Fruit fly (Drosophila melanogaster) whole organism, embryonic: Measurements from ENCODE around the gene CG2865.

Source experiments
- ATbp ChIP-seq: fragments of 200-800 bp; sonication (Bioruptor generic); optimal IDR thresholded peaks from 2 replicates; lab custom pipeline; 2017; ENCODE audit warnings: missing biosample characterization, mild to moderate bottlenecking, missing genetic modification characterization, missing genetic modification reagents
- Bgb ChIP-seq: fragments of 200-800 bp; sonication (Bioruptor generic); IDR thresholded peaks from 2 replicates; pipeline ENCODE4 v1.3.6; 2022; ENCODE audit warnings: missing biosample characterization, missing genetic modification characterization; ENCODE audit not compliant: partially characterized antibody
- CG10267 ChIP-seq: fragments of 200-800 bp; sonication (Bioruptor generic); optimal IDR thresholded peaks from 2 replicates; lab custom pipeline; 2018; ENCODE audit warnings: missing biosample characterization, mild to moderate bottlenecking, missing genetic modification characterization, moderate library complexity
- CG10462 ChIP-seq: fragments of 200-800 bp; sonication (Bioruptor generic); optimal IDR thresholded peaks from 2 replicates; lab custom pipeline; 2016; ENCODE audit warnings: missing biosample characterization, missing genetic modification characterization
- CG12744 ChIP-seq: fragments of 200-800 bp; sonication (Bioruptor generic); optimal IDR thresholded peaks from 2 replicates; lab custom pipeline; 2016; ENCODE audit warnings: missing biosample characterization, missing genetic modification characterization
- CG14441 ChIP-seq: fragments of 200-800 bp; sonication (Bioruptor generic); IDR thresholded peaks from 2 replicates; pipeline ENCODE4 v1.3.6; 2022; ENCODE audit warnings: missing biosample characterization, missing genetic modification characterization
- CG14667 ChIP-seq: fragments of 200-800 bp; sonication (Bioruptor generic); IDR thresholded peaks from 2 replicates; pipeline ENCODE4 v1.3.6; 2022; ENCODE audit warnings: missing biosample characterization, missing genetic modification characterization
- CG1529 ChIP-seq: fragments of 200-800 bp; sonication (Bioruptor generic); optimal IDR thresholded peaks from 3 replicates; lab custom pipeline; 2018; ENCODE audit warnings: missing biosample characterization, missing genetic modification characterization
- CG1602 ChIP-seq: fragments of 200-800 bp; sonication (Bioruptor generic); optimal IDR thresholded peaks from 3 replicates; lab custom pipeline; 2016; ENCODE audit warnings: missing biosample characterization, missing genetic modification characterization
- CG2120 ChIP-seq: fragments of 200-800 bp; sonication (Bioruptor generic); optimal IDR thresholded peaks from 3 replicates; lab custom pipeline; 2016; ENCODE audit warnings: missing biosample characterization, missing genetic modification characterization
- CG2889 ChIP-seq: fragments of 200-800 bp; sonication (Bioruptor generic); IDR thresholded peaks from 3 replicates; pipeline ENCODE4 v1.3.6; 2022; ENCODE audit warnings: missing biosample characterization, missing genetic modification characterization
- CG34422 ChIP-seq: fragments of 200-800 bp; sonication (Bioruptor generic); IDR thresholded peaks from 3 replicates; pipeline ENCODE4 v1.3.6; 2022; ENCODE audit warnings: missing biosample characterization, missing genetic modification characterization
- CG6791 ChIP-seq: fragments of 200-800 bp; sonication (Bioruptor generic); IDR thresholded peaks from 3 replicates; pipeline ENCODE4 v1.3.6; 2022; ENCODE audit warnings: missing biosample characterization, missing genetic modification characterization; ENCODE audit not compliant: partially characterized antibody
- CG6854 ChIP-seq: fragments of 200-800 bp; sonication (Bioruptor generic); optimal IDR thresholded peaks from 3 replicates; lab custom pipeline; 2017; ENCODE audit warnings: missing biosample characterization, mild to moderate bottlenecking, missing genetic modification characterization
- CG7745 ChIP-seq: fragments of 200-800 bp; sonication (Bioruptor generic); optimal IDR thresholded peaks from 2 replicates; lab custom pipeline; 2018; ENCODE audit warnings: missing biosample characterization, mild to moderate bottlenecking, missing genetic modification characterization, moderate library complexity
- CG7963 ChIP-seq: fragments of 200-800 bp; sonication (Bioruptor generic); IDR thresholded peaks from 3 replicates; pipeline ENCODE4 v1.3.6; 2022; ENCODE audit warnings: missing biosample characterization, missing genetic modification characterization; ENCODE audit not compliant: partially characterized antibody
- CG7987 ChIP-seq: fragments of 200-800 bp; sonication (Bioruptor generic); optimal IDR thresholded peaks from 2 replicates; lab custom pipeline; 2018; ENCODE audit warnings: missing biosample characterization, mild to moderate bottlenecking, missing genetic modification characterization, moderate library complexity
- CHES-1-like ChIP-seq: fragments of 200-800 bp; sonication (Bioruptor generic); optimal IDR thresholded peaks from 2 replicates; lab custom pipeline; 2016; ENCODE audit warnings: missing biosample characterization, missing genetic modification characterization
- Fer2 ChIP-seq: fragments of 200-800 bp; sonication (Bioruptor generic); optimal IDR thresholded peaks from 2 replicates; lab custom pipeline; 2018; ENCODE audit warnings: missing biosample characterization, mild to moderate bottlenecking, missing genetic modification characterization, moderate library complexity
- HHEX ChIP-seq: fragments of 200-800 bp; sonication (Bioruptor generic); optimal IDR thresholded peaks from 3 replicates; lab custom pipeline; 2017; ENCODE audit warnings: missing biosample characterization, mild to moderate bottlenecking, missing genetic modification characterization, missing genetic modification reagents
- Lim3 ChIP-seq: fragments of 200-800 bp; sonication (Bioruptor generic); IDR thresholded peaks from 2 replicates; pipeline ENCODE4 v1.3.6; 2022; ENCODE audit warnings: missing biosample characterization, missing genetic modification characterization
- Lpt ChIP-seq: fragments of >200 bp; optimal IDR thresholded peaks from 2 replicates; lab custom pipeline; 2018; ENCODE audit warnings: missing biosample characterization, missing genetic modification characterization
- Pdp1 ChIP-seq, 2 experiments: fragments of 200-800 bp; sonication (Bioruptor generic); optimal IDR thresholded peaks; 3 replicates each; lab custom pipeline; 2016; ENCODE audit warnings: missing biosample characterization in 2 of 2, missing genetic modification characterization in 2 of 2, mild to moderate bottlenecking in 1 of 2, moderate library complexity in 1 of 2
- Rfx ChIP-seq: fragments of 200-800 bp; sonication (Bioruptor generic); IDR thresholded peaks from 2 replicates; pipeline ENCODE4 v1.3.6; 2022; ENCODE audit warnings: missing biosample characterization, missing genetic modification characterization
- Stat92E ChIP-seq, 3 experiments: fragments of >200 bp in 2 of 3; fragments of 200-800 bp in 1 of 3; sonication (Bioruptor generic) in 1 of 3; optimal IDR thresholded peaks; 2 replicates each; lab custom pipeline; 2017 to 2019; ENCODE audit warnings: missing biosample characterization in 3 of 3, missing genetic modification characterization in 3 of 3, mild to moderate bottlenecking in 1 of 3, moderate library complexity in 1 of 3
- Usf ChIP-seq: fragments of 200-800 bp; sonication (Bioruptor generic); optimal IDR thresholded peaks from 2 replicates; lab custom pipeline; 2017; ENCODE audit warnings: missing genotype, missing biosample characterization, missing genetic modification characterization
- Xrp1 ChIP-seq: fragments of 200-800 bp; sonication (Bioruptor generic); IDR thresholded peaks from 2 replicates; pipeline ENCODE4 v1.3.6; 2022; ENCODE audit warnings: missing biosample characterization, missing genetic modification characterization
- bcd ChIP-seq: fragments of 200-800 bp; sonication (Bioruptor generic); optimal IDR thresholded peaks from 2 replicates; lab custom pipeline; 2017; ENCODE audit warnings: missing biosample characterization, mild to moderate bottlenecking, missing genetic modification characterization
- dmrt99B ChIP-seq: fragments of 200-800 bp; sonication (Bioruptor generic); optimal IDR thresholded peaks from 2 replicates; lab custom pipeline; 2018; ENCODE audit warnings: missing biosample characterization, mild to moderate bottlenecking, missing genetic modification characterization, moderate library complexity
- fu2 ChIP-seq: fragments of 200-800 bp; sonication (Bioruptor generic); optimal IDR thresholded peaks from 2 replicates; lab custom pipeline; 2016; ENCODE audit warnings: missing biosample characterization, missing genetic modification characterization
- gt ChIP-seq: fragments of 200-800 bp; sonication (Bioruptor generic); IDR thresholded peaks from 2 replicates; pipeline ENCODE4 v1.3.6; 2022; ENCODE audit warnings: missing biosample characterization, missing genetic modification characterization
- hth ChIP-seq: fragments of >200 bp; optimal IDR thresholded peaks from 2 replicates; lab custom pipeline; 2017; ENCODE audit warnings: inconsistent platforms
- lilli ChIP-seq: fragments of 200-800 bp; sonication (Bioruptor generic); optimal IDR thresholded peaks from 3 replicates; lab custom pipeline; 2016; ENCODE audit warnings: missing biosample characterization, missing genetic modification characterization
- mld ChIP-seq: fragments of 200-800 bp; sonication (Bioruptor generic); IDR thresholded peaks from 3 replicates; pipeline ENCODE4 v1.3.6; 2022; ENCODE audit warnings: missing biosample characterization, missing genetic modification characterization; ENCODE audit not compliant: partially characterized antibody
- oc ChIP-seq: fragments of 200-800 bp; sonication (Bioruptor generic); optimal IDR thresholded peaks from 2 replicates; lab custom pipeline; 2018; ENCODE audit warnings: missing biosample characterization, mild to moderate bottlenecking, missing genetic modification characterization, moderate library complexity
- onecut ChIP-seq: fragments of 200-800 bp; sonication (Bioruptor generic); IDR thresholded peaks from 2 replicates; pipeline ENCODE4 v1.3.6; 2022; ENCODE audit warnings: missing biosample characterization, missing genetic modification characterization
- org-1 ChIP-seq: fragments of 200-800 bp; sonication (Bioruptor generic); optimal IDR thresholded peaks from 2 replicates; lab custom pipeline; 2017; ENCODE audit warnings: missing biosample characterization, missing genetic modification characterization
- p53 ChIP-seq: fragments of 200-800 bp; sonication (Bioruptor generic); optimal IDR thresholded peaks from 2 replicates; lab custom pipeline; 2016; ENCODE audit warnings: missing biosample characterization, missing genetic modification characterization
- psq ChIP-seq: fragments of 200-800 bp; sonication (Bioruptor generic); optimal IDR thresholded peaks from 2 replicates; lab custom pipeline; 2017; ENCODE audit warnings: missing biosample characterization, missing genetic modification characterization
- ranshi ChIP-seq: fragments of 200-800 bp; sonication (Bioruptor generic); IDR thresholded peaks from 2 replicates; pipeline ENCODE4 v1.3.6; 2022; ENCODE audit warnings: missing biosample characterization, missing genetic modification characterization
- sc ChIP-seq, 3 experiments: fragments of >200 bp in 2 of 3; fragments of 200-800 bp in 1 of 3; sonication (Bioruptor generic) in 1 of 3; optimal IDR thresholded peaks; 2 replicates in 2 of 3; 3 replicates in 1 of 3; lab custom pipeline; 2017; ENCODE audit warnings: mild to moderate bottlenecking in 1 of 3, missing biosample characterization in 1 of 3, missing genetic modification characterization in 1 of 3, missing genetic modification reagents in 1 of 3
- sd ChIP-seq: fragments of 200-800 bp; sonication (Bioruptor generic); optimal IDR thresholded peaks from 3 replicates; lab custom pipeline; 2018; ENCODE audit warnings: missing biosample characterization, mild to moderate bottlenecking, missing genetic modification characterization, moderate library complexity
- sens ChIP-seq: fragments of 200-800 bp; sonication (Bioruptor generic); peaks from one replicate; lab custom pipeline; 2016; ENCODE audit warnings: missing biosample characterization, missing genetic modification characterization
- sens-2 ChIP-seq: fragments of 200-800 bp; sonication (Bioruptor generic); IDR thresholded peaks from 2 replicates; pipeline ENCODE4 v1.3.6; 2022; ENCODE audit warnings: missing biosample characterization, missing genetic modification characterization
- ssp ChIP-seq: fragments of 200-800 bp; sonication (Bioruptor generic); IDR thresholded peaks from 2 replicates; pipeline ENCODE4 v1.3.6; 2022; ENCODE audit warnings: missing biosample characterization, missing genetic modification characterization
- tll ChIP-seq, 2 experiments: fragments of 200-800 bp in 1 of 2; fragments of >200 bp in 1 of 2; sonication (Bioruptor generic) in 1 of 2; optimal IDR thresholded peaks; 2 replicates each; lab custom pipeline; 2017 to 2019; ENCODE audit warnings: missing biosample characterization in 2 of 2, missing genetic modification characterization in 2 of 2, mild to moderate bottlenecking in 1 of 2, moderate library complexity in 1 of 2
- unc-4 ChIP-seq: fragments of 200-800 bp; sonication (Bioruptor generic); IDR thresholded peaks from 2 replicates; pipeline ENCODE4 v1.3.6; 2022; ENCODE audit warnings: missing biosample characterization, missing genetic modification characterization; ENCODE audit not compliant: partially characterized antibody
- unpg ChIP-seq: fragments of 200-800 bp; sonication (Bioruptor generic); optimal IDR thresholded peaks from 3 replicates; lab custom pipeline; 2018; ENCODE audit warnings: missing biosample characterization, mild to moderate bottlenecking, missing genetic modification characterization, moderate library complexity
- zen ChIP-seq: fragments of 200-800 bp; sonication (Bioruptor generic); optimal IDR thresholded peaks from 3 replicates; lab custom pipeline; 2018; ENCODE audit warnings: missing biosample characterization, mild to moderate bottlenecking, missing genetic modification characterization, moderate library complexity
- zfh2 ChIP-seq: fragments of 200-800 bp; sonication (Bioruptor generic); optimal IDR thresholded peaks from 2 replicates; lab custom pipeline; 2016; ENCODE audit warnings: missing biosample characterization, missing genetic modification characterization

The CG2865 gene

DNA sequence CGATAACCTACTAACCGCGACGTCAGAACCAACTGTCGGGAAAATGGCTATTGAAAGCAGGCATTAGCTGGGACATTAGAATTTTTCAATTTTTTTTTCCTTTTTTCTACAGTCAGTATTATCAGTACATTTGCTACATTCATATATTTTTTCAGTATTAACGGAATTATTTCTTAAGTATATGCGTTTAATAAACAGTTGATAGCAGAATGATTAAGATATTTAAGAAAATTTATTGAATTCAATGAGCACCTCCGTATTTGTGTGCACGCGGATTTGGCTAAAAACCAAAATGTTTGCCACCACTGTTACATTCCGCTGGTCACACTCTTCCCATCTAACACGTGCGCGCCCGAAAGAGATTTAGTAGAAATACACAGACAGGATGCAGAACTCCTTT lies 30.7 kb downstream of the CG2865 start, which contains the start of the genes temp and CG3071 (continued):
- TF ChIP-seq CG2889 (GFP tag; lab: Robert Waterston, UW) (no peak), mld (GFP tag; lab: Robert Waterston, UW) (no peak), lilli (GFP tag; lab: Kevin White, UChicago) (peak; percentile 70), zfh2 (GFP tag; lab: Kevin White, UChicago) (peak; percentile 73), CG2120 (peak; percentile 88), Lpt (GFP tag; lab: Kevin White, UChicago) (no peak), CG1529 (peak; percentile 4), CG7987 (no peak), CG14667 (no peak), CG7963 (no peak), Bgb (GFP tag; lab: Robert Waterston, UW) (no peak), HHEX (GFP tag; lab: Kevin White, UChicago) (peak; percentile 9), Rfx (peak; percentile 66; the same call in 1 of the 2 replicates), sens (GFP tag; lab: Kevin White, UChicago) (peak; percentile 95), sc (optimal IDR thresholded peaks at IDR 0.05; lab: Kevin White, UChicago) (no peak), sc (GFP tag; optimal IDR thresholded peaks at IDR 0.05; lab: Kevin White, UChicago) (no peak), Lim3 (no peak), CG34422 (GFP tag; lab: Robert Waterston, UW) (0 out of 3 replicates have a peak, but pooled peaks have one; percentile 24), bcd (GFP tag; lab: Kevin White, UChicago) (peak; percentile 63), unpg (GFP tag; lab: Kevin White, UChicago) (peak; percentile 43), CHES-1-like (GFP tag; lab: Kevin White, UChicago) (peak; percentile 46), Pdp1 (GFP tag; optimal IDR thresholded peaks at IDR 0.05; lab: Kevin White, UChicago) (peak; percentile 51 to 56), Fer2 (peak; percentile 24), Usf (GFP tag; lab: Kevin White, UChicago) (peak; percentile 37), ssp (peak; percentile 62), Xrp1 (GFP tag; lab: Robert Waterston, UW) (peak; percentile 52; the same call in 1 of the 2 replicates), oc (tag; lab: Kevin White, UChicago) (peak; percentile 49), CG12744 (GFP tag; lab: Kevin White, UChicago) (peak; percentile 31), CG10267 (peak; percentile 65), sens-2 (GFP tag; lab: Robert Waterston, UW) (no peak), CG14441 (GFP tag; lab: Robert Waterston, UW) (peak; percentile 45; the same call in 1 of the 2 replicates), CG6791 (GFP tag; lab: Robert Waterston, UW) (no peak), sd (peak; percentile 56), ranshi (GFP tag; lab: Robert Waterston, UW) (no peak), CG1602 (GFP tag; lab: Kevin White, UChicago) (peak; percentile 28), zen (tag; lab: Kevin White, UChicago) (peak; percentile 21), fu2 (GFP tag; lab: Kevin White, UChicago) (peak; percentile 66), hth (lab: Kevin White, UChicago) (no peak), Stat92E (GFP tag; optimal IDR thresholded peaks at IDR 0.05; lab: Kevin White, UChicago) (peak in 1 of 3 experiments; percentile 39), ATbp (GFP tag; lab: Kevin White, UChicago) (no peak), gt (GFP tag; lab: Robert Waterston, UW) (no peak), psq (GFP tag; lab: Kevin White, UChicago) (peak; percentile 10), unc-4 (GFP tag; lab: Robert Waterston, UW) (no peak), dmrt99B (tag; lab: Kevin White, UChicago) (no peak), org-1 (no peak), onecut (GFP tag; lab: Robert Waterston, UW) (no peak; the same call in 1 of the 2 replicates), tll (GFP tag; optimal IDR thresholded peaks at IDR 0.05; lab: Kevin White, UChicago) (peak; percentile 1 to 90), CG10462 (no peak), p53 (GFP tag; lab: Kevin White, UChicago) (peak; percentile 20), CG6854 (GFP tag; lab: Kevin White, UChicago) (no peak), CG7745 (tag; lab: Kevin White, UChicago) (no peak)
